Worm (Caenorhabditis elegans) whole organism, L4 larva: ENCODE measurements around the gene trmt-10A.

ENCODE experiments used
- aha-1 ChIP-seq: fragments of 150-350 bp; peaks from one replicate; lab custom pipeline; 2014; ENCODE audit warnings: missing biosample characterization, missing genetic modification characterization
- ceh-32 ChIP-seq: sonication (generic microtip); optimal IDR thresholded peaks from 2 replicates; lab custom pipeline; 2016; ENCODE audit warnings: mild to moderate bottlenecking, missing genetic modification characterization, missing compliant biosample characterization; ENCODE audit not compliant: poor library complexity
- dpl-1 ChIP-seq: fragments of 150-350 bp; optimal IDR thresholded peaks from 2 replicates; lab custom pipeline; 2014; ENCODE audit warnings: missing biosample characterization, missing genetic modification reagents, missing genetic modification characterization
- fos-1 ChIP-seq: fragments of 150-350 bp; optimal IDR thresholded peaks from 2 replicates; lab custom pipeline; 2014; ENCODE audit warnings: missing biosample characterization, missing genetic modification characterization
- jun-1 ChIP-seq: fragments of 150-350 bp; optimal IDR thresholded peaks from 2 replicates; lab custom pipeline; 2014; ENCODE audit warnings: missing biosample characterization, missing genetic modification reagents, missing genetic modification characterization
- madf-9 ChIP-seq: fragments of 200-800 bp; sonication (Bioruptor generic); conservative IDR thresholded peaks from 2 replicates; pipeline ENCODE4 v1.3.6; 2022; ENCODE audit warnings: missing genetic modification reagents, missing genetic modification characterization, missing compliant biosample characterization
- nhr-102 ChIP-seq: sonication (generic microtip); optimal IDR thresholded peaks from 2 replicates; lab custom pipeline; 2016; ENCODE audit warnings: mild to moderate bottlenecking, missing genetic modification characterization, moderate library complexity, missing compliant biosample characterization
- nhr-237 ChIP-seq: sonication (generic microtip); optimal IDR thresholded peaks from 2 replicates; lab custom pipeline; 2017; ENCODE audit warnings: missing biosample characterization, missing genetic modification characterization
- nhr-76 ChIP-seq: fragments of 150-350 bp; optimal IDR thresholded peaks from 2 replicates; lab custom pipeline; 2014; ENCODE audit warnings: missing biosample characterization, missing genetic modification characterization

DNA sequence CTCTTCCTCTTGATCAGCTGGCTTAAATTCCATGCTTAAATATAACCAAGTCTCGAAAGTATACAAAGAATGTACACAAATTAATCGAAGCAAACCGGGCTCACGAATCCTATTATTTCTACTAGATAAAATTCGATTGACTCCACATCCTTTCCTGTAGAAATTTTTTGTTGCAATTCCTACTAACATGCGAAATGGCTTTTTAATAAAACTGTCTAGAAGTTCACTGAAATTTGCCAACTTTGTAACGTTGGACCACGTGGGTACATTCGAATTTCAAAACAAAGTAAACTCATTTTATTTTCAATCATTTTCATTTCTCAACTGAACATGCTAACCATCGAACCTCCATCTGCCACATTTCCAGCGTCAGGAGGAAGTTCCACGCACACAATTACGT, 36.9 kb downstream of the trmt-10A start, which contains the start of gene ssp-32:
- no peak for TF ChIP-seq fos-1 (tag; lab: Kevin White, UChicago)
- no peak for TF ChIP-seq aha-1
- no peak for TF ChIP-seq madf-9 (GFP tag; lab: Robert Waterston, UW)
- TF ChIP-seq dpl-1 (GFP tag; lab: Kevin White, UChicago): no peak
- TF ChIP-seq jun-1 (tag; lab: Kevin White, UChicago): no peak
- no peak for TF ChIP-seq ceh-32 (tag; lab: Kevin White, UChicago)
- no peak for TF ChIP-seq nhr-102 (tag; lab: Kevin White, UChicago)
- no peak for TF ChIP-seq nhr-237 (tag; lab: Kevin White, UChicago)
- TF ChIP-seq nhr-76 (tag; lab: Kevin White, UChicago): no peak
